Worm (Caenorhabditis elegans) whole organism, young adult: ENCODE results near the gene dnj-1.

Experiments used
- B0019.2 ChIP-seq: fragments of 200-800 bp; sonication (Bioruptor generic); conservative IDR thresholded peaks from 2 replicates; pipeline ENCODE4 v1.3.6; 2022; ENCODE audit warnings: missing genetic modification reagents, missing genetic modification characterization, missing compliant biosample characterization
- F39B2.1 ChIP-seq: fragments of 200-800 bp; sonication (Bioruptor generic); IDR thresholded peaks from 2 replicates; pipeline ENCODE4 v1.3.6; 2022; ENCODE audit warnings: missing genetic modification reagents, missing genetic modification characterization, missing compliant biosample characterization
- F52B5.7 ChIP-seq: sonication (generic microtip); optimal IDR thresholded peaks from 2 replicates; lab custom pipeline; 2016; ENCODE audit warnings: mild to moderate bottlenecking, missing genetic modification characterization, missing compliant biosample characterization
- F57A8.1 ChIP-seq: fragments of 200-800 bp; sonication (Bioruptor generic); optimal IDR thresholded peaks from 2 replicates; lab custom pipeline; 2018; ENCODE audit warnings: mild to moderate bottlenecking, missing genetic modification characterization, moderate library complexity, missing compliant biosample characterization
- T07F8.4 ChIP-seq: sonication (generic microtip); optimal IDR thresholded peaks from 2 replicates; lab custom pipeline; 2016; ENCODE audit warnings: mild to moderate bottlenecking, missing genetic modification characterization, moderate library complexity, missing compliant biosample characterization
- Y53F4B.3 ChIP-seq: fragments of 200-800 bp; sonication (Bioruptor generic); IDR thresholded peaks from 2 replicates; pipeline ENCODE4 v1.3.6; 2022; ENCODE audit warnings: missing genetic modification reagents, missing genetic modification characterization, missing compliant biosample characterization
- Y53G8AR.9 ChIP-seq: fragments of 200-800 bp; sonication (Bioruptor generic); conservative IDR thresholded peaks from 2 replicates; pipeline ENCODE4 v1.3.6; 2022; ENCODE audit warnings: missing genetic modification reagents, missing genetic modification characterization, missing compliant biosample characterization
- Y67H2A.10 ChIP-seq: fragments of 200-800 bp; sonication (Bioruptor generic); conservative IDR thresholded peaks from 2 replicates; pipeline ENCODE4 v1.3.6; 2022; ENCODE audit warnings: missing genetic modification reagents, missing genetic modification characterization, missing compliant biosample characterization
- atf-7 ChIP-seq: sonication (generic microtip); optimal IDR thresholded peaks from 2 replicates; lab custom pipeline; 2017; ENCODE audit warnings: mild to moderate bottlenecking, missing genetic modification characterization, missing compliant biosample characterization
- athp-1 ChIP-seq: sonication (generic microtip); optimal IDR thresholded peaks from 2 replicates; lab custom pipeline; 2017; ENCODE audit warnings: mild to moderate bottlenecking, missing genetic modification characterization, missing compliant biosample characterization
- attf-5 ChIP-seq: fragments of 200-800 bp; sonication (Bioruptor generic); optimal IDR thresholded peaks from 2 replicates; lab custom pipeline; 2018; ENCODE audit warnings: mild to moderate bottlenecking, missing genetic modification characterization, missing compliant biosample characterization
- ccch-3 ChIP-seq: fragments of 200-800 bp; sonication (Bioruptor generic); optimal IDR thresholded peaks from 2 replicates; lab custom pipeline; 2018; ENCODE audit warnings: mild to moderate bottlenecking, missing genetic modification characterization, missing compliant biosample characterization
- cebp-1 ChIP-seq, 2 experiments: fragments of 200-800 bp in 1 of 2; sonication (Bioruptor generic) in 1 of 2; sonication (generic microtip) in 1 of 2; IDR thresholded peaks in 1 of 2; optimal IDR thresholded peaks in 1 of 2; 2 replicates each; pipeline versions ENCODE4 v1.3.6 to Lab custom; 2017 to 2022; ENCODE audit warnings: missing compliant biosample characterization in 2 of 2, missing genetic modification characterization in 2 of 2, mild to moderate bottlenecking in 1 of 2, missing genetic modification reagents in 1 of 2, moderate library complexity in 1 of 2
- cebp-2 ChIP-seq: fragments of 200-800 bp; sonication (Bioruptor generic); IDR thresholded peaks from 2 replicates; pipeline ENCODE4 v1.3.6; 2022; ENCODE audit warnings: missing genetic modification characterization, missing compliant biosample characterization
- ceh-40 ChIP-seq: fragments of 200-800 bp; sonication (Bioruptor generic); IDR thresholded peaks from 2 replicates; pipeline ENCODE4 v1.3.6; 2022; ENCODE audit warnings: missing genetic modification characterization, missing compliant biosample characterization
- ceh-91 ChIP-seq: fragments of 200-800 bp; sonication (Bioruptor generic); IDR thresholded peaks from 2 replicates; pipeline ENCODE4 v1.3.6; 2022; ENCODE audit warnings: missing genetic modification reagents, missing genetic modification characterization, missing compliant biosample characterization
- dpl-1 ChIP-seq: fragments of 150-350 bp; optimal IDR thresholded peaks from 2 replicates; lab custom pipeline; 2014; ENCODE audit warnings: missing biosample characterization, missing genetic modification reagents, missing genetic modification characterization
- efl-1 ChIP-seq: fragments of 150-350 bp; optimal IDR thresholded peaks from 2 replicates; lab custom pipeline; 2014; ENCODE audit warnings: missing biosample characterization, missing genetic modification reagents, missing genetic modification characterization
- egl-44 ChIP-seq: fragments of 200-800 bp; sonication (Bioruptor generic); IDR thresholded peaks from 2 replicates; pipeline ENCODE4 v1.3.6; 2022; ENCODE audit warnings: missing genetic modification reagents, missing genetic modification characterization, missing compliant biosample characterization
- egrh-3 ChIP-seq: fragments of 200-800 bp; sonication (Bioruptor generic); IDR thresholded peaks from 2 replicates; pipeline ENCODE4 v1.3.6; 2022; ENCODE audit warnings: missing genetic modification reagents, missing genetic modification characterization, missing compliant biosample characterization
- lsl-1 ChIP-seq: fragments of 200-800 bp; sonication (Bioruptor generic); optimal IDR thresholded peaks from 2 replicates; lab custom pipeline; 2018; ENCODE audit warnings: mild to moderate bottlenecking, missing genetic modification characterization, moderate library complexity, missing compliant biosample characterization
- lsy-27 ChIP-seq: sonication (generic microtip); optimal IDR thresholded peaks from 2 replicates; lab custom pipeline; 2017; ENCODE audit warnings: missing genetic modification characterization, mild to moderate bottlenecking, missing compliant biosample characterization, antibody characterized with exemption, missing genotype, borderline replicate concordance; ENCODE audit not compliant: insufficient read depth
- madf-3 ChIP-seq: fragments of 200-800 bp; sonication (Bioruptor generic); IDR thresholded peaks from 2 replicates; pipeline ENCODE4 v1.3.6; 2022; ENCODE audit warnings: missing genetic modification reagents, missing genetic modification characterization, missing compliant biosample characterization
- madf-6 ChIP-seq: fragments of 200-800 bp; sonication (Bioruptor generic); IDR thresholded peaks from 2 replicates; pipeline ENCODE4 v1.3.6; 2022; ENCODE audit warnings: missing genetic modification reagents, missing genetic modification characterization, missing compliant biosample characterization
- nfya-2 ChIP-seq: fragments of 200-800 bp; sonication (Bioruptor generic); IDR thresholded peaks from 2 replicates; pipeline ENCODE4 v1.3.6; 2022; ENCODE audit warnings: missing genetic modification reagents, missing genetic modification characterization, missing compliant biosample characterization
- nhr-90 ChIP-seq: sonication (generic microtip); optimal IDR thresholded peaks from 2 replicates; lab custom pipeline; 2016; ENCODE audit warnings: missing genotype, mild to moderate bottlenecking, missing genetic modification characterization, missing compliant biosample characterization
- repo-1 ChIP-seq: sonication (generic microtip); optimal IDR thresholded peaks from 2 replicates; lab custom pipeline; 2017; ENCODE audit warnings: mild to moderate bottlenecking, missing genetic modification characterization, missing compliant biosample characterization
- sea-2 ChIP-seq: fragments of 200-800 bp; sonication (Bioruptor generic); IDR thresholded peaks from 2 replicates; pipeline ENCODE4 v1.3.6; 2022; ENCODE audit warnings: missing genetic modification characterization, missing compliant biosample characterization
- snpc-1.1 ChIP-seq: sonication (generic microtip); optimal IDR thresholded peaks from 2 replicates; lab custom pipeline; 2017; ENCODE audit warnings: missing genetic modification characterization, mild to moderate bottlenecking, missing compliant biosample characterization, antibody characterized with exemption, moderate library complexity, missing genotype, missing genetic modification reagents; ENCODE audit not compliant: insufficient read depth
- snpc-4 ChIP-seq, 5 experiments: fragments of 150-350 bp in 1 of 5; sonication (generic microtip) in 4 of 5; optimal IDR thresholded peaks; 2 replicates each; lab custom pipeline; 2014 to 2018; ENCODE audit warnings: missing genetic modification characterization in 5 of 5, missing biosample characterization in 3 of 5, antibody characterized with exemption in 2 of 5, mild to moderate bottlenecking in 2 of 5, missing compliant biosample characterization in 2 of 5, missing genotype in 2 of 5, moderate library complexity in 2 of 5, missing genetic modification reagents in 1 of 5
- tlf-1 ChIP-seq: fragments of 200-800 bp; sonication (Bioruptor generic); optimal IDR thresholded peaks from 2 replicates; lab custom pipeline; 2018; ENCODE audit warnings: mild to moderate bottlenecking, missing genetic modification characterization, missing compliant biosample characterization
- unc-130 ChIP-seq: sonication (generic microtip); optimal IDR thresholded peaks from 2 replicates; lab custom pipeline; 2016; ENCODE audit warnings: missing genetic modification reagents, missing genetic modification characterization, missing compliant biosample characterization
- ztf-25 ChIP-seq: fragments of 200-800 bp; sonication (Bioruptor generic); IDR thresholded peaks from 2 replicates; pipeline ENCODE4 v1.3.6; 2022; ENCODE audit warnings: missing genetic modification reagents, missing genetic modification characterization, missing compliant biosample characterization
- ztf-26 ChIP-seq: sonication (generic microtip); optimal IDR thresholded peaks from 2 replicates; lab custom pipeline; 2017; ENCODE audit warnings: missing genetic modification characterization, missing compliant biosample characterization
- ztf-3 ChIP-seq: fragments of 200-800 bp; sonication (Bioruptor generic); optimal IDR thresholded peaks from 2 replicates; lab custom pipeline; 2018; ENCODE audit warnings: mild to moderate bottlenecking, missing genetic modification characterization, missing compliant biosample characterization

dnj-1 gene

DNA sequence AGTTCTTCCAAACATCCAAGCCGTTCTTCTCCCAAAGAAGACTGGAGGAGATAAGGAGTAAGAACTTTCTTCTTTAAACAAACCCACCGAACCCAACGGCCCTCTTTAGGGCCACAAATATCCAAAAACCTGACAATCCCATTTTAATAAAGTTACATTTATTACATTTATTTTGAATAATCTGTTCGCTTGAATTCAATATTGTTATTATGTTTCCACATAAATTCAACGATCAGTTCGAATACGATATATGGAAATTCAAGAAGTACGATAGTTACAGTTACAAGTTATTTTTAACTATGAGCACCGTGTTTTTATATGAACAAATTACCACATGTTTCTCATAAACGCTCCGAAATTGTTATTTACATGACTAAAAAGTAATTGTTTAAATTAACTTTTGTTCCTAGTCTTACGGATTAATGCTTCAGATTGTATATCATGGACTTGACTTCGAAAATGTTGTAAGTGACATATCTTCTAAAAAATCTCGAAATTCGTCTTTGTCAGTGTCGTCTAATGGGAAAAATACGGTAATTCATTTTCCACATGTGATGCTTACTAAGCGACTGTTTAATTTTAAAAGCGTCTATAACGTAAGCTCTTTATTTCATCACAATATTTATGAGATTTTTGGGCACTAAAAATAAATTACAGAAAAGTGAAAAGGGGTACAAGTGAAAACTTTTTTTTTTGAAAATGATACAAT lies 42.1 kb downstream of the dnj-1 start (continued):
- TF ChIP-seq madf-6 (GFP tag; lab: Robert Waterston, UW) (peak; percentile 71), lsy-27 (no peak), ceh-91 (GFP tag; lab: Robert Waterston, UW) (0 out of 2 replicates have a peak, but pooled peaks have one; percentile 49), efl-1 (GFP tag; lab: Kevin White, UChicago) (peak; percentile 2), ztf-3 (no peak), Y53G8AR.9 (GFP tag; lab: Robert Waterston, UW) (peak; percentile 63), dpl-1 (no peak), B0019.2 (GFP tag; lab: Robert Waterston, UW) (peak; percentile 49; the same call in 1 of the 2 replicates), madf-3 (GFP tag; lab: Robert Waterston, UW) (0 out of 2 replicates have a peak, but pooled peaks have one; percentile 6), Y53F4B.3 (GFP tag; lab: Robert Waterston, UW) (0 out of 2 replicates have a peak, but pooled peaks have one; percentile 11), egl-44 (GFP tag; lab: Robert Waterston, UW) (peak; percentile 64; the same call in 1 of the 2 replicates), tlf-1 (GFP tag; lab: Kevin White, UChicago) (peak; percentile 7), F39B2.1 (GFP tag; lab: Robert Waterston, UW) (peak; percentile 90; the same call in 1 of the 2 replicates), T07F8.4 (tag; lab: Kevin White, UChicago) (no peak), snpc-1.1 (tag; lab: Kevin White, UChicago) (peak; percentile 6)

DNA sequence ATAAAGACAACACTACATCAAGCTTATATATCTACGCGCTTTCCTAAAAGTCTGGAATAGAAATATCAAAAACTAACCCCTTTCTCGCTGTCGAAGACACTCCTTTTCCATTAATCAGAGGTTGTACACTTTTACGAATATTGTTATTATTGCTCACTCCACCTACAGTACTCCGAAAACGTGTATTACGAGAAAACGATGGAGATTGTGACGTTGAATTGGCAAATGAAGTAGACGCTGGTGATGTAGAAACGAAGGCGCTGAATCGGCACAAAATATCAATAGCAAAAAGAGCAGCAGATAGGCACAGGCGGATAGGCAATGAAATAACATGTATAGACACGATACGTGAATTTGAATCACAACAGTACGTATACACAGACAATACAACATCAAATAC lies 45.5 kb downstream of the dnj-1 start:
- TF ChIP-seq sea-2 (GFP tag; lab: Robert Waterston, UW) (no peak), egrh-3 (GFP tag; lab: Robert Waterston, UW) (no peak), snpc-4 (GFP tag; optimal IDR thresholded peaks at IDR 0.05; lab: Kevin White, UChicago) (no peak), snpc-4 (tag; optimal IDR thresholded peaks at IDR 0.05; lab: Kevin White, UChicago) (no peak), ztf-3 (no peak), athp-1 (tag; lab: Kevin White, UChicago) (no peak), snpc-1.1 (tag; lab: Kevin White, UChicago) (no peak), cebp-2 (GFP tag; lab: Robert Waterston, UW) (no peak), B0019.2 (GFP tag; lab: Robert Waterston, UW) (no peak), cebp-1 (GFP tag; IDR thresholded peaks at IDR 0.05; lab: Robert Waterston, UW) (no peak), cebp-1 (tag; optimal IDR thresholded peaks at IDR 0.05; lab: Kevin White, UChicago) (no peak), Y67H2A.10 (no peak), attf-5 (GFP tag; lab: Kevin White, UChicago) (no peak), lsl-1 (GFP tag; lab: Kevin White, UChicago) (no peak)

DNA sequence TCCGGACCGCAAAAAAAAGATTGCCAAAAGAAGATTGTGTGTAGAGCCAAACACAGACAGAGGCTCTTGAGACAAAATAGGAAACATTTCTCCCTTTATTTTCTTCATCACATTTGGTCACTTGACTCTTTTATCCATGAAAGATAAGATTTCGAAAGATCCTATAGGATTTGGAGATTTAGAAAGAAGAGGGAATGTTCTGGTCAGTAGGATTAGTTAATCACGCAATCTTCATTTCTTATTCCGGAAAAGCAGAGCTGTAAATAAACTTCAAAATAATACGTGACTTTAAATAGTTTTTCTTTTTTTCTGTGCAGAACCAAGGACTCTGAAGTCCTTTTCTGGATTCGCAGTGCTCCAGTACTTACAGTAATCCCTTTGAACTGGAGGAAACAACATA lies 48.4 kb downstream of the dnj-1 start:
- TF ChIP-seq unc-130 (GFP tag; lab: Kevin White, UChicago) (no peak), nfya-2 (GFP tag; lab: Robert Waterston, UW) (no peak), athp-1 (tag; lab: Kevin White, UChicago) (no peak), ceh-40 (no peak), ztf-25 (GFP tag; lab: Robert Waterston, UW) (no peak), repo-1 (tag; lab: Kevin White, UChicago) (no peak), F52B5.7 (tag; lab: Kevin White, UChicago) (no peak), atf-7 (no peak), ztf-26 (tag; lab: Kevin White, UChicago) (no peak), ccch-3 (no peak), nhr-90 (tag; lab: Kevin White, UChicago) (no peak), F57A8.1 (no peak)
